Worm (Caenorhabditis elegans) whole organism, L1 larva: ENCODE data around the gene nuaf-3.

Experiments used
- aha-1 ChIP-seq: fragments of 150-350 bp; optimal IDR thresholded peaks from 2 replicates; lab custom pipeline; 2014; ENCODE audit warnings: missing biosample characterization, missing genetic modification characterization
- ceh-8 ChIP-seq: fragments of 200-800 bp; sonication (Bioruptor generic); optimal IDR thresholded peaks from 2 replicates; lab custom pipeline; 2018; ENCODE audit warnings: mild to moderate bottlenecking, missing genetic modification characterization, moderate library complexity, missing compliant biosample characterization
- hpl-2 ChIP-seq: fragments of 150-350 bp; optimal IDR thresholded peaks from 2 replicates; lab custom pipeline; 2014; ENCODE audit warnings: missing biosample characterization, missing genetic modification reagents, missing genetic modification characterization
- xbp-1 ChIP-seq: sonication (generic microtip); optimal IDR thresholded peaks from 2 replicates; lab custom pipeline; 2016; ENCODE audit warnings: missing genetic modification characterization, missing compliant biosample characterization
- ztf-4 ChIP-seq: fragments of 150-350 bp; optimal IDR thresholded peaks from 2 replicates; lab custom pipeline; 2014; ENCODE audit warnings: missing biosample characterization, missing genetic modification characterization

ce11 chrIV:11145929-11146339 is 38.2 kb upstream of the nuaf-3 start:
- TF ChIP-seq xbp-1 (tag; lab: Kevin White, UChicago) (no peak), aha-1 (tag; lab: Kevin White, UChicago) (no peak), ztf-4 (no peak), hpl-2 (no peak), ceh-8 (GFP tag; lab: Kevin White, UChicago) (no peak)
